Fruit fly (Drosophila melanogaster) whole organism, embryonic: ENCODE measurements around the gene Pex7.

Experiments
- Antp ChIP-seq: fragments of 200-800 bp; sonication (Bioruptor generic); optimal IDR thresholded peaks from 3 replicates; lab custom pipeline; 2016; ENCODE audit warnings: missing biosample characterization, missing genetic modification characterization
- Blimp-1 ChIP-seq: fragments of 200-800 bp; sonication (Bioruptor generic); optimal IDR thresholded peaks from 3 replicates; lab custom pipeline; 2018; ENCODE audit warnings: missing biosample characterization, missing genetic modification characterization, mild to moderate bottlenecking, moderate library complexity, missing genetic modification reagents
- CG10431 ChIP-seq: fragments of 200-800 bp; sonication (Bioruptor generic); optimal IDR thresholded peaks from 3 replicates; lab custom pipeline; 2018; ENCODE audit warnings: missing biosample characterization, mild to moderate bottlenecking, missing genetic modification characterization
- CG11085 ChIP-seq: fragments of 200-800 bp; sonication (Bioruptor generic); IDR thresholded peaks from 2 replicates; pipeline ENCODE4 v1.3.6; 2022; ENCODE audit warnings: missing biosample characterization, missing genetic modification characterization
- CG15514 ChIP-seq: fragments of 200-800 bp; sonication (Bioruptor generic); optimal IDR thresholded peaks from 3 replicates; lab custom pipeline; 2017; ENCODE audit warnings: missing biosample characterization, missing genetic modification characterization, mild to moderate bottlenecking, moderate library complexity, missing genetic modification reagents
- CG15696 ChIP-seq: fragments of 200-800 bp; sonication (Bioruptor generic); optimal IDR thresholded peaks from 2 replicates; lab custom pipeline; 2019; ENCODE audit warnings: missing biosample characterization, mild to moderate bottlenecking, missing genetic modification characterization, moderate library complexity
- CG17612 ChIP-seq: fragments of 200-800 bp; sonication (Bioruptor generic); IDR thresholded peaks from 2 replicates; pipeline ENCODE4 v1.3.6; 2022; ENCODE audit warnings: missing biosample characterization, missing genetic modification characterization
- CG17829 ChIP-seq: fragments of 200-800 bp; optimal IDR thresholded peaks from 2 replicates; lab custom pipeline; 2019; ENCODE audit warnings: missing biosample characterization, mild to moderate bottlenecking, missing genetic modification characterization, moderate library complexity
- CG18619 ChIP-seq: fragments of 200-800 bp; sonication (Bioruptor generic); optimal IDR thresholded peaks from 3 replicates; lab custom pipeline; 2017; ENCODE audit warnings: missing biosample characterization, mild to moderate bottlenecking, missing genetic modification characterization
- CG2678 ChIP-seq: fragments of 200-800 bp; sonication (Bioruptor generic); optimal IDR thresholded peaks from 3 replicates; lab custom pipeline; 2019; ENCODE audit warnings: missing biosample characterization, mild to moderate bottlenecking, missing genetic modification characterization, moderate library complexity
- CG31224 ChIP-seq: fragments of 200-800 bp; sonication (Bioruptor generic); IDR thresholded peaks from 2 replicates; pipeline ENCODE4 v1.3.6; 2022; ENCODE audit warnings: missing biosample characterization, missing genetic modification characterization
- CG3847 ChIP-seq: fragments of 200-800 bp; sonication (Bioruptor generic); IDR thresholded peaks from 2 replicates; pipeline ENCODE4 v1.3.6; 2022; ENCODE audit warnings: missing biosample characterization, missing genetic modification characterization
- CG43689 ChIP-seq: fragments of 200-800 bp; sonication (Bioruptor generic); IDR thresholded peaks from 2 replicates; pipeline ENCODE4 v1.3.6; 2022; ENCODE audit warnings: missing biosample characterization, missing genetic modification characterization
- CG6654 ChIP-seq: fragments of 200-800 bp; sonication (Bioruptor generic); optimal IDR thresholded peaks from 2 replicates; lab custom pipeline; 2017; ENCODE audit warnings: missing biosample characterization, mild to moderate bottlenecking, missing genetic modification characterization
- CG6689 ChIP-seq: fragments of 200-800 bp; sonication (Bioruptor generic); IDR thresholded peaks from 2 replicates; pipeline ENCODE4 v1.3.6; 2022; ENCODE audit warnings: missing biosample characterization, missing genetic modification characterization
- CG8290 ChIP-seq, 3 experiments: fragments of 200-800 bp; sonication (Bioruptor generic); optimal IDR thresholded peaks; 2 replicates each; lab custom pipeline; 2016 to 2019; ENCODE audit warnings: missing biosample characterization in 3 of 3, missing genetic modification characterization in 3 of 3, mild to moderate bottlenecking in 2 of 3, moderate library complexity in 1 of 3
- CG8478 ChIP-seq: fragments of >200 bp; optimal IDR thresholded peaks from 2 replicates; lab custom pipeline; 2018
- Dad ChIP-seq: fragments of 200-800 bp; sonication (Bioruptor generic); optimal IDR thresholded peaks from 3 replicates; lab custom pipeline; 2016; ENCODE audit warnings: missing biosample characterization, missing genetic modification characterization
- Dref ChIP-seq: fragments of 200-800 bp; sonication (Bioruptor generic); IDR thresholded peaks from 2 replicates; pipeline ENCODE4 v1.3.6; 2022; ENCODE audit warnings: missing biosample characterization, missing genetic modification characterization
- E2f1 ChIP-seq: fragments of 200-800 bp; sonication (Bioruptor generic); IDR thresholded peaks from 2 replicates; pipeline ENCODE4 v1.3.6; 2022; ENCODE audit warnings: missing biosample characterization, missing genetic modification characterization
- Hr51 ChIP-seq, 2 experiments: fragments of 200-800 bp; sonication (Bioruptor generic); optimal IDR thresholded peaks; 2 replicates in 1 of 2; 3 replicates in 1 of 2; lab custom pipeline; 2016 to 2018; ENCODE audit warnings: missing biosample characterization in 2 of 2, missing genetic modification characterization in 2 of 2, mild to moderate bottlenecking in 1 of 2, moderate library complexity in 1 of 2
- Meics ChIP-seq: fragments of 200-800 bp; sonication (Bioruptor generic); optimal IDR thresholded peaks from 2 replicates; lab custom pipeline; 2017; ENCODE audit warnings: missing biosample characterization, mild to moderate bottlenecking, missing genetic modification characterization
- Mes4 ChIP-seq: fragments of 200-800 bp; sonication (Bioruptor generic); optimal IDR thresholded peaks from 2 replicates; lab custom pipeline; 2016; ENCODE audit warnings: missing biosample characterization, missing genetic modification characterization
- Oli ChIP-seq: fragments of 200-800 bp; sonication (Bioruptor generic); optimal IDR thresholded peaks from 2 replicates; lab custom pipeline; 2018; ENCODE audit warnings: missing biosample characterization, mild to moderate bottlenecking, missing genetic modification characterization, moderate library complexity
- Ptx1 ChIP-seq: fragments of 200-800 bp; sonication (Bioruptor generic); IDR thresholded peaks from 2 replicates; pipeline ENCODE4 v1.3.6; 2022; ENCODE audit warnings: missing biosample characterization, missing genetic modification characterization
- Stat92E ChIP-seq, 3 experiments: fragments of >200 bp in 2 of 3; fragments of 200-800 bp in 1 of 3; sonication (Bioruptor generic) in 1 of 3; optimal IDR thresholded peaks; 2 replicates each; lab custom pipeline; 2017 to 2019; ENCODE audit warnings: missing biosample characterization in 3 of 3, missing genetic modification characterization in 3 of 3, mild to moderate bottlenecking in 1 of 3, moderate library complexity in 1 of 3
- Trl ChIP-seq, 3 experiments: fragments of >200 bp in 2 of 3; fragments of 200-800 bp in 1 of 3; sonication (Bioruptor generic) in 1 of 3; optimal IDR thresholded peaks; 2 replicates in 1 of 3; 3 replicates in 2 of 3; lab custom pipeline; 2016 to 2017; ENCODE audit warnings: missing biosample characterization in 1 of 3, missing genetic modification characterization in 1 of 3
- Usf ChIP-seq: fragments of 200-800 bp; sonication (Bioruptor generic); optimal IDR thresholded peaks from 2 replicates; lab custom pipeline; 2017; ENCODE audit warnings: missing genotype, missing biosample characterization, missing genetic modification characterization
- amos ChIP-seq: fragments of 200-800 bp; sonication (Bioruptor generic); IDR thresholded peaks from 2 replicates; pipeline ENCODE4 v1.3.6; 2022; ENCODE audit warnings: missing biosample characterization, missing genetic modification characterization; ENCODE audit not compliant: partially characterized antibody
- bab2 ChIP-seq: fragments of 200-800 bp; sonication (Bioruptor generic); optimal IDR thresholded peaks from 2 replicates; lab custom pipeline; 2016; ENCODE audit warnings: missing biosample characterization, missing genetic modification characterization
- bigmax ChIP-seq: fragments of 200-800 bp; sonication (Bioruptor generic); optimal IDR thresholded peaks from 2 replicates; lab custom pipeline; 2018; ENCODE audit warnings: missing biosample characterization, mild to moderate bottlenecking, missing genetic modification characterization
- chinmo ChIP-seq: fragments of 200-800 bp; sonication (Bioruptor generic); IDR thresholded peaks from 4 replicates; pipeline ENCODE4 v1.3.6; 2022; ENCODE audit warnings: missing biosample characterization, missing genetic modification characterization; ENCODE audit not compliant: partially characterized antibody
- da ChIP-seq: fragments of 200-800 bp; sonication (Bioruptor generic); optimal IDR thresholded peaks from 2 replicates; lab custom pipeline; 2016; ENCODE audit warnings: missing biosample characterization, missing genetic modification characterization
- dan ChIP-seq: fragments of 200-800 bp; sonication (Bioruptor generic); IDR thresholded peaks from 2 replicates; pipeline ENCODE4 v1.3.6; 2022; ENCODE audit warnings: missing biosample characterization, missing genetic modification characterization
- dimm ChIP-seq: fragments of 200-800 bp; sonication (Bioruptor generic); IDR thresholded peaks from 2 replicates; pipeline ENCODE4 v1.3.6; 2022; ENCODE audit warnings: missing biosample characterization, missing genetic modification characterization
- ewg ChIP-seq: fragments of 200-800 bp; sonication (Bioruptor generic); optimal IDR thresholded peaks from 3 replicates; lab custom pipeline; 2017; ENCODE audit warnings: mild to moderate bottlenecking, missing biosample characterization, missing genetic modification reagents, missing genetic modification characterization
- fd64A ChIP-seq: fragments of 200-800 bp; sonication (Bioruptor generic); optimal IDR thresholded peaks from 3 replicates; lab custom pipeline; 2018; ENCODE audit warnings: missing biosample characterization, mild to moderate bottlenecking, missing genetic modification characterization
- grau ChIP-seq: fragments of 200-800 bp; optimal IDR thresholded peaks from 3 replicates; lab custom pipeline; 2019; ENCODE audit warnings: missing biosample characterization, mild to moderate bottlenecking, missing genetic modification characterization, moderate library complexity
- hbn ChIP-seq: fragments of 200-800 bp; sonication (Bioruptor generic); IDR thresholded peaks from 2 replicates; pipeline ENCODE4 v1.3.6; 2022; ENCODE audit warnings: missing biosample characterization, missing genetic modification characterization; ENCODE audit not compliant: partially characterized antibody
- jumu ChIP-seq: fragments of 200-800 bp; sonication (Bioruptor generic); optimal IDR thresholded peaks from 3 replicates; lab custom pipeline; 2016; ENCODE audit warnings: missing biosample characterization, missing genetic modification characterization
- p53 ChIP-seq: fragments of 200-800 bp; sonication (Bioruptor generic); optimal IDR thresholded peaks from 2 replicates; lab custom pipeline; 2016; ENCODE audit warnings: missing biosample characterization, missing genetic modification characterization
- pfk ChIP-seq: fragments of 200-800 bp; sonication (Bioruptor generic); optimal IDR thresholded peaks from 2 replicates; lab custom pipeline; 2018; ENCODE audit warnings: missing biosample characterization, mild to moderate bottlenecking, missing genetic modification characterization, moderate library complexity
- pros ChIP-seq: fragments of 200-800 bp; sonication (Bioruptor generic); optimal IDR thresholded peaks from 3 replicates; lab custom pipeline; 2019; ENCODE audit warnings: missing biosample characterization, mild to moderate bottlenecking, missing genetic modification characterization, moderate library complexity
- pzg ChIP-seq: fragments of 200-800 bp; sonication (Bioruptor generic); optimal IDR thresholded peaks from 3 replicates; lab custom pipeline; 2018; ENCODE audit warnings: missing biosample characterization, mild to moderate bottlenecking, missing genetic modification characterization, moderate library complexity
- row ChIP-seq: fragments of 200-800 bp; sonication (Bioruptor generic); IDR thresholded peaks from 3 replicates; pipeline ENCODE4 v1.3.6; 2022; ENCODE audit warnings: missing biosample characterization, missing genetic modification characterization
- sna ChIP-seq: fragments of 200-800 bp; sonication (Bioruptor generic); IDR thresholded peaks from 2 replicates; pipeline ENCODE4 v1.3.6; 2022; ENCODE audit warnings: missing biosample characterization, missing genetic modification characterization; ENCODE audit not compliant: partially characterized antibody
- unpg ChIP-seq: fragments of 200-800 bp; sonication (Bioruptor generic); optimal IDR thresholded peaks from 3 replicates; lab custom pipeline; 2018; ENCODE audit warnings: missing biosample characterization, mild to moderate bottlenecking, missing genetic modification characterization, moderate library complexity

The Pex7 gene

DNA sequence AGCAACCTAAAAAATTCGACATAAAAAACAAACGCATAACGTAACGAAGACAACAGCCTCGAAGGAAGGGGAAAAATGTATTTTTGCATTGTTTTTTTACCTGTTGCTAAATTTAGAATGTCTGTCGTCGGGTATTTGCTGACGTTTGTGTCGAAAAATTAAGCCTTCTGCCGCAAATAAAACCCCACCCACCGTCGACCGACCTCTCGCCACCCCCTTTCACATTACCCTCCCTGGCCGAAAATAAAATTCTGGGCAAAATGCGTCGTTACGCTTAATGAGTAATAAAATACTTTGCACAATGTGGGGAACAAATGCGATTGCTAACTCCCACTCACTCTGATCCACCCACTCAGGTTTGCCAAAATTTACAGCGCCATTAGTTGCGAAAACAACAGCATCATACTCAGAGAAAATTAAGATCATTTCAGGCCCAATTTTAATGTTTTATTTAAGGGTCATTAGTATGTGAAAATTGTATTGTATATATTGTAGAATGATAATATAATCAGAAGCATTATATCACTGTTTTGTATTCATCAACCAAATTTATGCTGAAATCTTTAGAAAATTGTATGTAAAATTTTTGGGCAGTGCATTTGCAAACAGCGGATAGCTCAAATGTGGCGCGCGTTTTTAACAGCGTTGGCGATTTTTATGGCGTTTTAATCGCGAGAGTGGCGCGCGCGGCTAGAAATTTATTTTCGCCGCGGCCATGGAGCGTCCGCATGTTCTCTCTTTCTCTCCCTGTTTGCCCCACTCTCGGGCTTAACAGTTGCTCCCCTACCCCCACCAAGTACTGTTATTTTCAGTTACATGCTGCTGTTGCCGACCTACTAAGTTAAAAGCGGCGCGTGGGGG, 25.5 kb downstream of the Pex7 start (continued):
- peak; percentile 8 for TF ChIP-seq bab2 (GFP tag; lab: Kevin White, UChicago)
- no peak for TF ChIP-seq Dref (GFP tag; lab: Robert Waterston, UW)
- no peak for TF ChIP-seq CG17829 (tag; lab: Kevin White, UChicago)
- TF ChIP-seq CG17612 (GFP tag; lab: Robert Waterston, UW), result 0 out of 2 replicates have a peak, but pooled peaks have one; percentile 35
- TF ChIP-seq Trl (optimal IDR thresholded peaks at IDR 0.05; lab: Kevin White, UChicago), result peak; percentile 57 to 59
- TF ChIP-seq Trl (GFP tag; optimal IDR thresholded peaks at IDR 0.05; lab: Kevin White, UChicago), result peak; percentile 33
- TF ChIP-seq fd64A, result no peak
- no peak for TF ChIP-seq dan (GFP tag; lab: Robert Waterston, UW)
- peak; percentile 59 for TF ChIP-seq CG3847
- TF ChIP-seq Stat92E (GFP tag; optimal IDR thresholded peaks at IDR 0.05; lab: Kevin White, UChicago), result no peak
- TF ChIP-seq Ptx1 (GFP tag; lab: Robert Waterston, UW), result no peak; the same call in 1 of the 2 replicates
- peak; percentile 54 for TF ChIP-seq Oli (tag; lab: Kevin White, UChicago)
- TF ChIP-seq E2f1 (GFP tag; lab: Robert Waterston, UW), result peak; percentile 17; the same call in 1 of the 2 replicates
- no peak for TF ChIP-seq bigmax
- TF ChIP-seq Dad, result no peak
- TF ChIP-seq CG31224 (GFP tag; lab: Robert Waterston, UW), result peak; percentile 56
- TF ChIP-seq jumu (GFP tag; lab: Kevin White, UChicago), result no peak
- TF ChIP-seq Usf (GFP tag; lab: Kevin White, UChicago), result no peak
- TF ChIP-seq CG6689 (GFP tag; lab: Robert Waterston, UW), result no peak
- TF ChIP-seq da (GFP tag; lab: Kevin White, UChicago), result no peak
- TF ChIP-seq CG15514 (GFP tag; lab: Kevin White, UChicago), result peak; percentile 32
- TF ChIP-seq Meics, result peak; percentile 70
- peak in 1 of 2 experiments; percentile 65 for TF ChIP-seq Hr51 (GFP tag; optimal IDR thresholded peaks at IDR 0.05; lab: Kevin White, UChicago)
- no peak for TF ChIP-seq CG6654 (GFP tag; lab: Kevin White, UChicago)
- no peak for TF ChIP-seq hbn
- no peak for TF ChIP-seq pfk
- TF ChIP-seq CG10431, result no peak
- no peak for TF ChIP-seq CG15696 (tag; lab: Kevin White, UChicago)
- TF ChIP-seq pzg (GFP tag; lab: Kevin White, UChicago), result no peak
- TF ChIP-seq amos (GFP tag; lab: Robert Waterston, UW), result no peak
- TF ChIP-seq Mes4 (GFP tag; lab: Kevin White, UChicago), result no peak
- TF ChIP-seq CG18619 (GFP tag; lab: Kevin White, UChicago), result peak; percentile 45
- no peak for TF ChIP-seq p53 (GFP tag; lab: Kevin White, UChicago)
- TF ChIP-seq row (GFP tag; lab: Robert Waterston, UW), result peak; percentile 63
- no peak for TF ChIP-seq CG8290 (GFP tag; optimal IDR thresholded peaks at IDR 0.05; lab: Kevin White, UChicago)
- peak in 1 of 2 experiments; percentile 57 for TF ChIP-seq CG8290 (tag; optimal IDR thresholded peaks at IDR 0.05; lab: Kevin White, UChicago)
- peak; percentile 55 for TF ChIP-seq unpg (GFP tag; lab: Kevin White, UChicago)
- no peak for TF ChIP-seq CG8478
- TF ChIP-seq grau (tag; lab: Kevin White, UChicago), result peak; percentile 63
- no peak for TF ChIP-seq pros (GFP tag; lab: Kevin White, UChicago)
- no peak for TF ChIP-seq Blimp-1 (GFP tag; lab: Kevin White, UChicago)
- TF ChIP-seq chinmo, result peak; percentile 73; the same call in 1 of the 4 replicates
- no peak for TF ChIP-seq ewg (GFP tag; lab: Kevin White, UChicago)
- no peak for TF ChIP-seq CG43689 (GFP tag; lab: Robert Waterston, UW)
- TF ChIP-seq dimm (GFP tag; lab: Robert Waterston, UW), result no peak
- TF ChIP-seq Antp (GFP tag; lab: Kevin White, UChicago), result no peak
- TF ChIP-seq sna (GFP tag; lab: Robert Waterston, UW), result no peak
- no peak for TF ChIP-seq CG11085 (GFP tag; lab: Robert Waterston, UW)
- TF ChIP-seq CG2678 (tag; lab: Kevin White, UChicago), result peak; percentile 62
